Fruit fly (Drosophila melanogaster) Kc167 (cell line): ENCODE measurements around the gene Sry-delta.

Source experiments
- Sin3A ChIP-seq: fragments of >200 bp; optimal IDR thresholded peaks from 2 replicates; lab custom pipeline; 2018; ENCODE audit warnings: missing external identifiers
- h ChIP-seq: fragments of >200 bp; optimal IDR thresholded peaks from 3 replicates; lab custom pipeline; 2018; ENCODE audit warnings: missing external identifiers

- TF ChIP-seq Sin3A (lab: Kevin White, UChicago) = no peak
- no peak for TF ChIP-seq h (lab: Kevin White, UChicago)
These were observed 18.8 kb downstream of the Sry-delta start for dm6 chr3R:30061980-30062379.
